Fruit fly (Drosophila melanogaster) whole organism, embryonic: ENCODE data around the gene CG7879.

ENCODE experiments used
- Atf6 ChIP-seq: fragments of 200-800 bp; sonication (Bioruptor generic); IDR thresholded peaks from 2 replicates; pipeline ENCODE4 v1.3.6; 2022; ENCODE audit warnings: missing biosample characterization, missing genetic modification characterization
- BtbVII ChIP-seq: fragments of 200-800 bp; sonication (Bioruptor generic); optimal IDR thresholded peaks from 3 replicates; lab custom pipeline; 2017; ENCODE audit warnings: missing biosample characterization, mild to moderate bottlenecking, missing genetic modification characterization
- C15 ChIP-seq: fragments of 200-800 bp; sonication (Bioruptor generic); IDR thresholded peaks from 3 replicates; pipeline ENCODE4 v1.3.6; 2022; ENCODE audit warnings: missing biosample characterization, missing genetic modification characterization
- CG10267 ChIP-seq: fragments of 200-800 bp; sonication (Bioruptor generic); optimal IDR thresholded peaks from 2 replicates; lab custom pipeline; 2018; ENCODE audit warnings: missing biosample characterization, mild to moderate bottlenecking, missing genetic modification characterization, moderate library complexity
- CG10274 ChIP-seq: fragments of 200-800 bp; sonication (Bioruptor generic); optimal IDR thresholded peaks from 3 replicates; lab custom pipeline; 2017; ENCODE audit warnings: missing biosample characterization, mild to moderate bottlenecking, missing genetic modification characterization
- CG11085 ChIP-seq: fragments of 200-800 bp; sonication (Bioruptor generic); IDR thresholded peaks from 2 replicates; pipeline ENCODE4 v1.3.6; 2022; ENCODE audit warnings: missing biosample characterization, missing genetic modification characterization
- CG11504 ChIP-seq: fragments of 200-800 bp; sonication (Bioruptor generic); optimal IDR thresholded peaks from 3 replicates; lab custom pipeline; 2019; ENCODE audit warnings: missing biosample characterization, mild to moderate bottlenecking, missing genetic modification characterization, moderate library complexity
- CG12391 ChIP-seq: fragments of 200-800 bp; sonication (Bioruptor generic); optimal IDR thresholded peaks from 3 replicates; lab custom pipeline; 2018; ENCODE audit warnings: missing biosample characterization, mild to moderate bottlenecking, missing genetic modification characterization, moderate library complexity
- CG13424 ChIP-seq: fragments of 200-800 bp; sonication (Bioruptor generic); optimal IDR thresholded peaks from 2 replicates; lab custom pipeline; 2019; ENCODE audit warnings: missing biosample characterization, mild to moderate bottlenecking, missing genetic modification characterization, moderate library complexity
- CG1529 ChIP-seq: fragments of 200-800 bp; sonication (Bioruptor generic); optimal IDR thresholded peaks from 3 replicates; lab custom pipeline; 2018; ENCODE audit warnings: missing biosample characterization, missing genetic modification characterization
- CG15514 ChIP-seq: fragments of 200-800 bp; sonication (Bioruptor generic); optimal IDR thresholded peaks from 3 replicates; lab custom pipeline; 2017; ENCODE audit warnings: missing biosample characterization, missing genetic modification characterization, mild to moderate bottlenecking, moderate library complexity, missing genetic modification reagents
- CG1602 ChIP-seq: fragments of 200-800 bp; sonication (Bioruptor generic); optimal IDR thresholded peaks from 3 replicates; lab custom pipeline; 2016; ENCODE audit warnings: missing biosample characterization, missing genetic modification characterization
- CG18262 ChIP-seq: fragments of 200-800 bp; optimal IDR thresholded peaks from 3 replicates; lab custom pipeline; 2019; ENCODE audit warnings: missing biosample characterization, mild to moderate bottlenecking, missing genetic modification characterization, moderate library complexity
- CG3065 ChIP-seq: fragments of 200-800 bp; sonication (Bioruptor generic); optimal IDR thresholded peaks from 2 replicates; lab custom pipeline; 2016; ENCODE audit warnings: missing biosample characterization, missing genetic modification characterization
- CG32532 ChIP-seq: fragments of 200-800 bp; sonication (Bioruptor generic); IDR thresholded peaks from 2 replicates; pipeline ENCODE4 v1.3.6; 2022; ENCODE audit warnings: missing biosample characterization, missing genetic modification characterization
- CG34376 ChIP-seq: fragments of 200-800 bp; sonication (Bioruptor generic); optimal IDR thresholded peaks from 2 replicates; lab custom pipeline; 2018; ENCODE audit warnings: missing biosample characterization, mild to moderate bottlenecking, missing genetic modification characterization
- CG5953 ChIP-seq: fragments of 200-800 bp; sonication (Bioruptor generic); IDR thresholded peaks from 2 replicates; pipeline ENCODE4 v1.3.6; 2022; ENCODE audit warnings: missing biosample characterization, missing genetic modification characterization
- CG6683 ChIP-seq: fragments of 200-800 bp; sonication (Bioruptor generic); optimal IDR thresholded peaks from 2 replicates; lab custom pipeline; 2017; ENCODE audit warnings: missing biosample characterization, mild to moderate bottlenecking, missing genetic modification characterization, missing genetic modification reagents
- CG9876 ChIP-seq: fragments of 200-800 bp; sonication (Bioruptor generic); optimal IDR thresholded peaks from 2 replicates; lab custom pipeline; 2016; ENCODE audit warnings: missing biosample characterization, missing genetic modification characterization
- Dp ChIP-seq: fragments of 200-800 bp; sonication (Bioruptor generic); optimal IDR thresholded peaks from 2 replicates; lab custom pipeline; 2018; ENCODE audit warnings: missing biosample characterization, mild to moderate bottlenecking, missing genetic modification characterization, moderate library complexity
- ERR ChIP-seq: fragments of 200-800 bp; sonication (Bioruptor generic); optimal IDR thresholded peaks from 2 replicates; lab custom pipeline; 2016; ENCODE audit warnings: missing biosample characterization, missing genetic modification characterization
- Eip74EF ChIP-seq, 2 experiments: fragments of 200-800 bp in 1 of 2; fragments of >200 bp in 1 of 2; sonication (Bioruptor generic) in 1 of 2; optimal IDR thresholded peaks; 2 replicates each; lab custom pipeline; 2017 to 2019; ENCODE audit warnings: missing biosample characterization in 2 of 2, missing genetic modification characterization in 2 of 2, mild to moderate bottlenecking in 1 of 2, moderate library complexity in 1 of 2
- Ets65A ChIP-seq: fragments of 200-800 bp; sonication (Bioruptor generic); peaks from one replicate; lab custom pipeline; 2016; ENCODE audit warnings: missing biosample characterization, missing genetic modification characterization
- GATAe ChIP-seq: fragments of 200-800 bp; sonication (Bioruptor generic); conservative IDR thresholded peaks from 2 replicates; pipeline ENCODE4 v1.3.6; 2022; ENCODE audit warnings: missing biosample characterization, missing genetic modification characterization
- HLH3B ChIP-seq: fragments of 200-800 bp; sonication (Bioruptor generic); IDR thresholded peaks from 2 replicates; pipeline ENCODE4 v1.3.6; 2022; ENCODE audit warnings: missing biosample characterization, missing genetic modification characterization
- Hmr ChIP-seq: fragments of 200-800 bp; sonication (Bioruptor generic); optimal IDR thresholded peaks from 3 replicates; lab custom pipeline; 2017; ENCODE audit warnings: mild to moderate bottlenecking, missing biosample characterization, missing genetic modification reagents, missing genetic modification characterization
- Hr39 ChIP-seq: fragments of >200 bp; optimal IDR thresholded peaks from 2 replicates; lab custom pipeline; 2017
- MESR4 ChIP-seq: fragments of 200-800 bp; sonication (Bioruptor generic); optimal IDR thresholded peaks from 2 replicates; lab custom pipeline; 2018; ENCODE audit warnings: missing biosample characterization, mild to moderate bottlenecking, missing genetic modification characterization, moderate library complexity
- Max ChIP-seq: fragments of 200-800 bp; sonication (Bioruptor generic); optimal IDR thresholded peaks from 2 replicates; lab custom pipeline; 2016; ENCODE audit warnings: missing biosample characterization, mild to moderate bottlenecking, missing genetic modification characterization
- Neu2 ChIP-seq: fragments of 200-800 bp; sonication (Bioruptor generic); optimal IDR thresholded peaks from 3 replicates; lab custom pipeline; 2016; ENCODE audit warnings: missing biosample characterization, missing genetic modification characterization, borderline replicate concordance
- NfI ChIP-seq: fragments of 200-800 bp; sonication (Bioruptor generic); optimal IDR thresholded peaks from 3 replicates; lab custom pipeline; 2018; ENCODE audit warnings: missing biosample characterization, mild to moderate bottlenecking, missing genetic modification characterization, moderate library complexity
- Scr ChIP-seq: fragments of 200-800 bp; sonication (Bioruptor generic); IDR thresholded peaks from 2 replicates; pipeline ENCODE4 v1.3.6; 2022; ENCODE audit warnings: missing biosample characterization, missing genetic modification characterization; ENCODE audit not compliant: partially characterized antibody
- Sox100B ChIP-seq: fragments of 200-800 bp; sonication (Bioruptor generic); optimal IDR thresholded peaks from 3 replicates; lab custom pipeline; 2018; ENCODE audit warnings: missing biosample characterization, mild to moderate bottlenecking, missing genetic modification characterization
- Taf1 ChIP-seq: fragments of 200-800 bp; sonication (Bioruptor generic); IDR thresholded peaks from 2 replicates; pipeline ENCODE4 v1.3.6; 2022; ENCODE audit warnings: missing biosample characterization, missing genetic modification characterization
- Trl ChIP-seq, 3 experiments: fragments of >200 bp in 2 of 3; fragments of 200-800 bp in 1 of 3; sonication (Bioruptor generic) in 1 of 3; optimal IDR thresholded peaks; 2 replicates in 1 of 3; 3 replicates in 2 of 3; lab custom pipeline; 2016 to 2017; ENCODE audit warnings: missing biosample characterization in 1 of 3, missing genetic modification characterization in 1 of 3
- cato ChIP-seq: fragments of 200-800 bp; sonication (Bioruptor generic); optimal IDR thresholded peaks from 2 replicates; lab custom pipeline; 2016; ENCODE audit warnings: missing biosample characterization, missing genetic modification characterization, borderline replicate concordance
- corto ChIP-seq: fragments of 200-800 bp; sonication (Bioruptor generic); optimal IDR thresholded peaks from 2 replicates; lab custom pipeline; 2016; ENCODE audit warnings: missing biosample characterization, mild to moderate bottlenecking, missing genetic modification characterization, moderate library complexity
- danr ChIP-seq: fragments of 200-800 bp; sonication (Bioruptor generic); IDR thresholded peaks from 2 replicates; pipeline ENCODE4 v1.3.6; 2022; ENCODE audit warnings: missing biosample characterization, missing genetic modification characterization
- fd96Cb ChIP-seq: fragments of 200-800 bp; sonication (Bioruptor generic); optimal IDR thresholded peaks from 2 replicates; lab custom pipeline; 2018; ENCODE audit warnings: missing biosample characterization, mild to moderate bottlenecking, missing genetic modification characterization, moderate library complexity
- hbn ChIP-seq: fragments of 200-800 bp; sonication (Bioruptor generic); IDR thresholded peaks from 2 replicates; pipeline ENCODE4 v1.3.6; 2022; ENCODE audit warnings: missing biosample characterization, missing genetic modification characterization; ENCODE audit not compliant: partially characterized antibody
- kay ChIP-seq: fragments of 200-800 bp; sonication (Bioruptor generic); optimal IDR thresholded peaks from 2 replicates; lab custom pipeline; 2016; ENCODE audit warnings: missing biosample characterization, missing genetic modification characterization
- lbe ChIP-seq: fragments of 200-800 bp; sonication (Bioruptor generic); optimal IDR thresholded peaks from 2 replicates; lab custom pipeline; 2016; ENCODE audit warnings: missing biosample characterization, mild to moderate bottlenecking, missing genetic modification characterization
- row ChIP-seq: fragments of 200-800 bp; sonication (Bioruptor generic); IDR thresholded peaks from 3 replicates; pipeline ENCODE4 v1.3.6; 2022; ENCODE audit warnings: missing biosample characterization, missing genetic modification characterization
- schlank ChIP-seq: fragments of 200-800 bp; sonication (Bioruptor generic); optimal IDR thresholded peaks from 2 replicates; lab custom pipeline; 2018; ENCODE audit warnings: missing biosample characterization, mild to moderate bottlenecking, missing genetic modification characterization
- shn ChIP-seq: fragments of 200-800 bp; sonication (Bioruptor generic); optimal IDR thresholded peaks from 3 replicates; lab custom pipeline; 2016; ENCODE audit warnings: missing biosample characterization, missing genetic modification characterization
- stwl ChIP-seq: fragments of 200-800 bp; sonication (Bioruptor generic); optimal IDR thresholded peaks from 3 replicates; lab custom pipeline; 2018; ENCODE audit warnings: missing biosample characterization, mild to moderate bottlenecking, missing genetic modification characterization, moderate library complexity
- tin ChIP-seq: fragments of 200-800 bp; sonication (Bioruptor generic); optimal IDR thresholded peaks from 3 replicates; lab custom pipeline; 2016; ENCODE audit warnings: missing biosample characterization, missing genetic modification characterization
- zfh1 ChIP-seq: fragments of 200-800 bp; sonication (Bioruptor generic); IDR thresholded peaks from 3 replicates; pipeline ENCODE4 v1.3.6; 2022; ENCODE audit warnings: missing biosample characterization, missing genetic modification characterization

The CG7879 gene

DNA sequence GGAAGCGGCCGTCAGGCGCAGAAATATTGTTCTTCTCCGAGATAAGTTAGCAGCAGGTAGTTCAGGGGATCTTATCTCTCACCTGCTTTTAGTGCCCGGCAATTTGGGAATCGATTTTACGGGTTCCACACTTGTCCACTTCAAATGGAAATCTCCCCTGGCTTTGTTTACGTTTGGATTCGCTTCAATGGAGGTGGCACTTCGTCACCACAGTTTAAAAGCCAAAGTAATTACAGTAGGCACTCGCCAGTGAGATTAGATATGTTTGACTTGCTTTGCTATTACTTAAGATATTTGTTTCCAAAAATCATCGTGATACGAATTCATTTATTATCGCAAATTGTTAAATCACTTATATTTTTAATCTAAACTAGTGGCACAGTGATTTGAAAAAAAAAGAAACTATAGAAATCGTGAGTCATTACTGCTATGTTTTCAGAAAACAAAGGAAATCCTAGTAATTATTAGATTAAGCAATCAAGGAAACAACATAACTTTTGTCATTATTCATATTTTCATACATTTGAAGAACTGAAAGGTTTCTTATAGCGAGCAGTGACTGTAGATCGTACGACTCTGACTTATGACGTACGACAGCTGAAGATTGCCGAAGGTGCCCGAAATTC, 19.9 kb downstream of the CG7879 start (continued):
- 0 out of 2 replicates have a peak, but pooled peaks have one; percentile 36 for TF ChIP-seq GATAe
- no peak for TF ChIP-seq hbn (GFP tag; lab: Robert Waterston, UW)
- peak; percentile 34 for TF ChIP-seq CG10267
- peak; percentile 76 for TF ChIP-seq lbe
- TF ChIP-seq CG11085 (GFP tag; lab: Robert Waterston, UW) = 0 out of 2 replicates have a peak, but pooled peaks have one; percentile 9
- TF ChIP-seq row (GFP tag; lab: Robert Waterston, UW) = peak; percentile 78
- TF ChIP-seq Trl (optimal IDR thresholded peaks at IDR 0.05; lab: Kevin White, UChicago) = no peak
- peak; percentile 9 for TF ChIP-seq Trl (GFP tag; optimal IDR thresholded peaks at IDR 0.05; lab: Kevin White, UChicago)
- TF ChIP-seq HLH3B (GFP tag; lab: Robert Waterston, UW) = 0 out of 2 replicates have a peak, but pooled peaks have one; percentile 37
- TF ChIP-seq CG6683 = no peak
- 0 out of 2 replicates have a peak, but pooled peaks have one; percentile 11 for TF ChIP-seq danr (GFP tag; lab: Robert Waterston, UW)
- peak; percentile 37 for TF ChIP-seq tin
- no peak for TF ChIP-seq Eip74EF (GFP tag; optimal IDR thresholded peaks at IDR 0.05; lab: Kevin White, UChicago)
- peak; percentile 74 for TF ChIP-seq Sox100B (GFP tag; lab: Kevin White, UChicago)
- peak; percentile 53 for TF ChIP-seq CG18262 (tag; lab: Kevin White, UChicago)
- TF ChIP-seq zfh1 (GFP tag; lab: Robert Waterston, UW) = no peak
- TF ChIP-seq Neu2 (GFP tag; lab: Kevin White, UChicago) = no peak
- TF ChIP-seq Taf1 (GFP tag; lab: Robert Waterston, UW) = peak; percentile 17; the same call in 1 of the 2 replicates
- TF ChIP-seq Atf6 (GFP tag; lab: Robert Waterston, UW) = peak; percentile 46; the same call in 1 of the 2 replicates
- TF ChIP-seq CG10274 (GFP tag; lab: Kevin White, UChicago) = peak; percentile 38
- TF ChIP-seq shn (GFP tag; lab: Kevin White, UChicago) = peak; percentile 64
- TF ChIP-seq kay (GFP tag; lab: Kevin White, UChicago) = peak; percentile 49
- no peak for TF ChIP-seq MESR4 (GFP tag; lab: Kevin White, UChicago)
- peak; percentile 48 for TF ChIP-seq CG15514
- no peak for TF ChIP-seq stwl (tag; lab: Kevin White, UChicago)
- no peak for TF ChIP-seq CG5953 (GFP tag; lab: Robert Waterston, UW)
- TF ChIP-seq ERR (GFP tag; lab: Kevin White, UChicago) = peak; percentile 19
- TF ChIP-seq Max (GFP tag; lab: Kevin White, UChicago) = peak; percentile 7
- no peak for TF ChIP-seq CG3065 (GFP tag; lab: Kevin White, UChicago)
- no peak for TF ChIP-seq Dp
- TF ChIP-seq Scr = no peak
- peak; percentile 73 for TF ChIP-seq CG34376
- TF ChIP-seq Hr39 = no peak
- peak; percentile 21 for TF ChIP-seq corto
- peak; percentile 66 for TF ChIP-seq CG13424 (tag; lab: Kevin White, UChicago)
- no peak for TF ChIP-seq schlank (tag; lab: Kevin White, UChicago)
- TF ChIP-seq Hmr (GFP tag; lab: Kevin White, UChicago) = peak; percentile 72
- TF ChIP-seq C15 (GFP tag; lab: Robert Waterston, UW) = no peak
- no peak for TF ChIP-seq CG9876 (GFP tag; lab: Kevin White, UChicago)
- no peak for TF ChIP-seq CG1529 (GFP tag; lab: Kevin White, UChicago)
- peak; percentile 30 for TF ChIP-seq fd96Cb (tag; lab: Kevin White, UChicago)
- TF ChIP-seq BtbVII (GFP tag; lab: Kevin White, UChicago) = peak; percentile 71
- peak; percentile 76 for TF ChIP-seq CG11504 (tag; lab: Kevin White, UChicago)
- TF ChIP-seq CG32532 (GFP tag; lab: Robert Waterston, UW) = peak; percentile 68
- peak; percentile 54 for TF ChIP-seq CG12391 (tag; lab: Kevin White, UChicago)
- peak; percentile 57 for TF ChIP-seq NfI (GFP tag; lab: Kevin White, UChicago)
- peak; percentile 13 for TF ChIP-seq cato
- TF ChIP-seq Ets65A (GFP tag; lab: Kevin White, UChicago) = peak; percentile 95
- TF ChIP-seq CG1602 (GFP tag; lab: Kevin White, UChicago) = peak; percentile 43
